Fruit fly (Drosophila melanogaster): ENCODE results near the gene bip1.

bip1 gene

DNA sequence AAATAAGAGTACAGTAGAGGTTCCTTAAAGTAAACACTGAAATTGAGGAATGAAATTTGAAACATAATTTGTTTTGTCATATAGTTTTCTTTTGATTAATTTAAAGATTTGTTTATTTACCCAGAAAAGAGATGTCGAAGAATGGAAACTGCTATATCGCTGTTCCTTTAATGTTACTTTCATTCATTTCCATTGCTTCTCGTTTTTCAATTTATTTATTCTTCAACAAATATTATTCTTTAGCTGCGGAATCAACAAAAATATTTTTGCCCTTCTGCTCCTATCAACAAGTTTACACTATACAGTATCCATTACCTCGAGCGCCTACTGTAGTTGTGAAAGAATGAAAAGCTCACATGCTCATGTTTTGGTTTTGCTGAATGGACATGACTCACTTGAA is 17.6 kb upstream of the bip1 start (continued):
- TF ChIP-seq Meics (GFP tag; optimal IDR thresholded peaks at IDR 0.05) (peak; percentile 1), CG17912 (GFP tag; optimal IDR thresholded peaks at IDR 0.05) (no peak), HmgZ (tag; optimal IDR thresholded peaks at IDR 0.05) (no peak), CG17612 (GFP tag; IDR thresholded peaks at IDR 0.05) (no peak), Jarid2 (GFP tag; optimal IDR thresholded peaks at IDR 0.05) (no peak), CG4404 (GFP tag; IDR thresholded peaks at IDR 0.05) (no peak), CG14965 (GFP tag; optimal IDR thresholded peaks at IDR 0.05; ENCODE audit: borderline replicate concordance) (no peak), tll (GFP tag; optimal IDR thresholded peaks at IDR 0.05) (no peak), croc (GFP tag; conservative IDR thresholded peaks at IDR 0.05) (no peak), Deaf1 (tag; optimal IDR thresholded peaks at IDR 0.05) (no peak), org-1 (GFP tag; optimal IDR thresholded peaks at IDR 0.05) (no peak), CG18764 (GFP tag; optimal IDR thresholded peaks at IDR 0.05) (no peak), klu (GFP tag; IDR thresholded peaks at IDR 0.05) (no peak), CG3065 (GFP tag; optimal IDR thresholded peaks at IDR 0.05) (no peak), CG9437 (GFP tag; optimal IDR thresholded peaks at IDR 0.05) (peak; percentile 3), CG31441 (GFP tag; IDR thresholded peaks at IDR 0.05) (0 out of 2 replicates have a peak, but pooled peaks have one; percentile 9), CG9797 (GFP tag; optimal IDR thresholded peaks at IDR 0.05) (no peak), CoRest (tag; optimal IDR thresholded peaks at IDR 0.05) (peak; percentile 6), chm (GFP tag; IDR thresholded peaks at IDR 0.05) (no peak), lbe (GFP tag; optimal IDR thresholded peaks at IDR 0.05) (no peak), pum (GFP tag; optimal IDR thresholded peaks at IDR 0.05) (no peak), CG11456 (GFP tag; IDR thresholded peaks at IDR 0.05) (no peak), ssp (GFP tag; IDR thresholded peaks at IDR 0.05) (no peak), CG4424 (GFP tag; optimal IDR thresholded peaks at IDR 0.05) (peak; percentile 19), Usf (GFP tag; optimal IDR thresholded peaks at IDR 0.05) (no peak), CG17568 (GFP tag; optimal IDR thresholded peaks at IDR 0.05) (no peak), CG15514 (GFP tag; optimal IDR thresholded peaks at IDR 0.05) (no peak), CG16863 (GFP tag; optimal IDR thresholded peaks at IDR 0.05) (no peak), fd96Cb (tag; optimal IDR thresholded peaks at IDR 0.05) (no peak), onecut (GFP tag; IDR thresholded peaks at IDR 0.05) (no peak), CG8924 (tag; optimal IDR thresholded peaks at IDR 0.05) (no peak), CG11695 (GFP tag; IDR thresholded peaks at IDR 0.05) (0 out of 3 replicates have a peak, but pooled peaks have one; percentile 9), Ravus (GFP tag; IDR thresholded peaks at IDR 0.05) (no peak), CG12299 (tag; optimal IDR thresholded peaks at IDR 0.05) (no peak), NK7.1 (GFP tag; optimal IDR thresholded peaks at IDR 0.05) (no peak), kni (GFP tag; optimal IDR thresholded peaks at IDR 0.05) (no peak), ranshi (GFP tag; IDR thresholded peaks at IDR 0.05) (no peak), shn (GFP tag; optimal IDR thresholded peaks at IDR 0.05) (no peak), zfh2 (GFP tag; optimal IDR thresholded peaks at IDR 0.05) (peak; percentile 29), CG8765 (GFP tag; IDR thresholded peaks at IDR 0.05) (no peak), crp (GFP tag; optimal IDR thresholded peaks at IDR 0.05) (no peak), fu2 (GFP tag; optimal IDR thresholded peaks at IDR 0.05) (no peak), nerfin-2 (GFP tag; IDR thresholded peaks at IDR 0.05; ENCODE audit: partially characterized antibody) (no peak), hkb (optimal IDR thresholded peaks at IDR 0.05) (no peak), hkb (GFP tag; IDR thresholded peaks at IDR 0.05) (no peak), Hand (GFP tag; optimal IDR thresholded peaks at IDR 0.05) (no peak), CG11560 (tag; IDR thresholded peaks at IDR 0.05) (no peak), CG12744 (GFP tag; optimal IDR thresholded peaks at IDR 0.05) (no peak), slou (GFP tag; optimal IDR thresholded peaks at IDR 0.05) (no peak), kay (GFP tag; optimal IDR thresholded peaks at IDR 0.05) (peak; percentile 12), Dref (GFP tag; IDR thresholded peaks at IDR 0.05) (no peak), CG4854 (GFP tag; optimal IDR thresholded peaks at IDR 0.05) (no peak)
